Worm (Caenorhabditis elegans) whole organism, L1 larva: ENCODE data around the gene sqt-2.
A peak's percentile ranks its signal among the peaks of the same experiment; 100 is the strongest.

Experiments used
- C16A3.4 ChIP-seq: fragments of 150-350 bp; optimal IDR thresholded peaks from 2 replicates; lab custom pipeline; 2014; ENCODE audit warnings: missing biosample characterization, missing genetic modification characterization
- Y116A8C.19 ChIP-seq: sonication (generic microtip); optimal IDR thresholded peaks from 2 replicates; lab custom pipeline; 2016; ENCODE audit warnings: missing compliant biosample characterization, missing genetic modification characterization, borderline replicate concordance
- aha-1 ChIP-seq: fragments of 150-350 bp; optimal IDR thresholded peaks from 2 replicates; lab custom pipeline; 2014; ENCODE audit warnings: missing biosample characterization, missing genetic modification characterization
- blmp-1 ChIP-seq: fragments of 150-350 bp; optimal IDR thresholded peaks from 2 replicates; lab custom pipeline; 2014; ENCODE audit warnings: missing biosample characterization, missing genetic modification characterization
- ceh-63 ChIP-seq: fragments of 200-800 bp; sonication (Bioruptor generic); optimal IDR thresholded peaks from 2 replicates; lab custom pipeline; 2018; ENCODE audit warnings: mild to moderate bottlenecking, missing genetic modification characterization, missing compliant biosample characterization
- ceh-82 ChIP-seq, 3 experiments: fragments of 150-350 bp in 1 of 3; sonication (generic microtip) in 2 of 3; optimal IDR thresholded peaks; 2 replicates each; lab custom pipeline; 2014 to 2017; ENCODE audit warnings: missing biosample characterization in 3 of 3, missing genetic modification characterization in 3 of 3
- ceh-90 ChIP-seq: sonication (generic microtip); optimal IDR thresholded peaks from 2 replicates; lab custom pipeline; 2016; ENCODE audit warnings: missing genetic modification characterization, missing compliant biosample characterization
- ces-1 ChIP-seq: fragments of 150-350 bp; optimal IDR thresholded peaks from 2 replicates; lab custom pipeline; 2014; ENCODE audit warnings: missing biosample characterization, missing genetic modification reagents, missing genetic modification characterization
- dsc-1 ChIP-seq: sonication (generic microtip); optimal IDR thresholded peaks from 2 replicates; lab custom pipeline; 2016; ENCODE audit warnings: mild to moderate bottlenecking, missing genetic modification characterization, missing compliant biosample characterization
- elt-3 ChIP-seq, 6 experiments: fragments of 150-350 bp in 1 of 6; sonication (generic microtip); optimal IDR thresholded peaks; 2 replicates each; lab custom pipeline; 2017 to 2018; ENCODE audit warnings: missing biosample characterization in 6 of 6, missing genetic modification characterization in 6 of 6, inconsistent platforms in 1 of 6
- fkh-10 ChIP-seq: sonication (generic microtip); optimal IDR thresholded peaks from 2 replicates; lab custom pipeline; 2017; ENCODE audit warnings: missing biosample characterization, missing genetic modification reagents, missing genetic modification characterization
- fkh-4 ChIP-seq: sonication (generic microtip); optimal IDR thresholded peaks from 2 replicates; lab custom pipeline; 2016; ENCODE audit warnings: missing compliant biosample characterization, missing genetic modification characterization, borderline replicate concordance
- fkh-8 ChIP-seq: sonication (generic microtip); optimal IDR thresholded peaks from 2 replicates; lab custom pipeline; 2016; ENCODE audit warnings: mild to moderate bottlenecking, missing genetic modification characterization, missing compliant biosample characterization
- grh-1 ChIP-seq: fragments of 200-800 bp; sonication (Bioruptor generic); IDR thresholded peaks from 2 replicates; pipeline ENCODE4 v1.3.6; 2022; ENCODE audit warnings: missing genetic modification reagents, missing genetic modification characterization, missing compliant biosample characterization
- lin-14 ChIP-seq: fragments of 200-800 bp; sonication (Bioruptor generic); optimal IDR thresholded peaks from 2 replicates; lab custom pipeline; 2018; ENCODE audit warnings: mild to moderate bottlenecking, missing genetic modification characterization, moderate library complexity, missing compliant biosample characterization
- lin-39 ChIP-seq: fragments of 150-350 bp; optimal IDR thresholded peaks from 2 replicates; lab custom pipeline; 2014; ENCODE audit warnings: missing biosample characterization, missing genetic modification reagents, missing genetic modification characterization
- lir-3 ChIP-seq: sonication (generic microtip); optimal IDR thresholded peaks from 2 replicates; lab custom pipeline; 2016; ENCODE audit warnings: mild to moderate bottlenecking, missing genetic modification characterization, moderate library complexity, missing compliant biosample characterization; ENCODE audit not compliant: poor library complexity
- lsy-2 ChIP-seq, 2 experiments: fragments of 150-350 bp; optimal IDR thresholded peaks; 2 replicates each; lab custom pipeline; 2014; ENCODE audit warnings: missing biosample characterization in 2 of 2, missing genetic modification characterization in 2 of 2
- mef-2 ChIP-seq: fragments of 150-350 bp; optimal IDR thresholded peaks from 2 replicates; lab custom pipeline; 2014; ENCODE audit warnings: missing biosample characterization, missing genetic modification characterization
- nhr-20 ChIP-seq: sonication (generic microtip); optimal IDR thresholded peaks from 2 replicates; lab custom pipeline; 2016; ENCODE audit warnings: mild to moderate bottlenecking, missing genetic modification characterization, missing compliant biosample characterization
- nhr-28 ChIP-seq: fragments of 150-350 bp; optimal IDR thresholded peaks from 2 replicates; lab custom pipeline; 2014; ENCODE audit warnings: missing biosample characterization, missing genetic modification characterization
- nhr-47 ChIP-seq: sonication (generic microtip); optimal IDR thresholded peaks from 2 replicates; lab custom pipeline; 2016; ENCODE audit warnings: mild to moderate bottlenecking, missing genetic modification characterization, moderate library complexity, missing compliant biosample characterization
- nhr-77 ChIP-seq: fragments of 150-350 bp; optimal IDR thresholded peaks from 2 replicates; lab custom pipeline; 2014; ENCODE audit warnings: missing biosample characterization, missing genetic modification characterization
- nhr-84 ChIP-seq: sonication (generic microtip); optimal IDR thresholded peaks from 2 replicates; lab custom pipeline; 2017; ENCODE audit warnings: missing biosample characterization, missing genetic modification characterization
- pax-3 ChIP-seq: fragments of 200-800 bp; sonication (Bioruptor generic); optimal IDR thresholded peaks from 2 replicates; lab custom pipeline; 2018; ENCODE audit warnings: mild to moderate bottlenecking, missing genetic modification characterization, moderate library complexity, missing compliant biosample characterization
- pqm-1 ChIP-seq: sonication (generic microtip); optimal IDR thresholded peaks from 3 replicates; lab custom pipeline; 2017; ENCODE audit warnings: missing biosample characterization, missing genetic modification characterization
- rnt-1 ChIP-seq: sonication (generic microtip); optimal IDR thresholded peaks from 2 replicates; lab custom pipeline; 2016; ENCODE audit warnings: mild to moderate bottlenecking, missing genetic modification characterization, moderate library complexity, missing compliant biosample characterization
- sup-37 ChIP-seq: fragments of 200-800 bp; sonication (Bioruptor generic); optimal IDR thresholded peaks from 2 replicates; lab custom pipeline; 2018; ENCODE audit warnings: mild to moderate bottlenecking, missing genetic modification characterization, missing compliant biosample characterization
- tlp-1 ChIP-seq: fragments of 150-350 bp; optimal IDR thresholded peaks from 2 replicates; lab custom pipeline; 2014; ENCODE audit warnings: missing biosample characterization, missing genetic modification characterization
- unc-62 ChIP-seq: fragments of 150-350 bp; optimal IDR thresholded peaks from 2 replicates; lab custom pipeline; 2014; ENCODE audit warnings: missing biosample characterization, missing genetic modification reagents, missing genetic modification characterization
- unc-86 ChIP-seq: sonication (generic microtip); optimal IDR thresholded peaks from 2 replicates; lab custom pipeline; 2016; ENCODE audit warnings: missing genetic modification characterization, missing compliant biosample characterization
- unc-98 ChIP-seq: fragments of 200-800 bp; sonication (Bioruptor generic); IDR thresholded peaks from 2 replicates; pipeline ENCODE4 v1.3.6; 2022; ENCODE audit warnings: missing genetic modification characterization, missing compliant biosample characterization
- vab-15 ChIP-seq: sonication (generic microtip); optimal IDR thresholded peaks from 2 replicates; lab custom pipeline; 2017; ENCODE audit warnings: missing genotype, mild to moderate bottlenecking, missing genetic modification characterization, missing compliant biosample characterization
- xbp-1 ChIP-seq: sonication (generic microtip); optimal IDR thresholded peaks from 2 replicates; lab custom pipeline; 2016; ENCODE audit warnings: missing genetic modification characterization, missing compliant biosample characterization
- zip-4 ChIP-seq: fragments of 200-800 bp; sonication (Bioruptor generic); optimal IDR thresholded peaks from 2 replicates; lab custom pipeline; 2018; ENCODE audit warnings: mild to moderate bottlenecking, missing genetic modification characterization, moderate library complexity, missing compliant biosample characterization
- ztf-4 ChIP-seq: fragments of 150-350 bp; optimal IDR thresholded peaks from 2 replicates; lab custom pipeline; 2014; ENCODE audit warnings: missing biosample characterization, missing genetic modification characterization

sqt-2 gene

DNA sequence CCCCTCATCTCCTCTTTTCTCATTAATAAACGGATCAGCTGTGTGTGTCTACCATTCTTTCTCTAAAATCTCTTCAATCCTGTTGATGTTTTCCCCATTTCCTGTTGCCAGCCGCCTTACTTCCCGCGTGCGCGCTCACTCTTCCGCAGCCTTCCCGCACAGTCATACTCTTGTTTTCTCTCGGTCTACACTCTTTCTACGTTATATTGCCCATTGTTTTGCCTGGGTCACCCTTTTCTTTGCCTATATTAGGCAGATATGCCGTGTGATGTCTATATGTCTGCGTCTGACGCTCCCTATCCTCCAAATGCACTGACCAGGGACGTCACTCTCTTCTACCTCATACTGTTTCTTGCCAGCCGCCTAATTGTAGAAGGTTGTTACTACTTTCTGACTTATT is 43.2 kb downstream of the sqt-2 start (continued):
- peak; percentile 21 for TF ChIP-seq ztf-4 (tag; lab: Kevin White, UChicago)

ce11 chrII:67663-68062 is 44.5 kb downstream of the sqt-2 start:
- TF ChIP-seq lir-3 (no peak), C16A3.4 (no peak), ceh-63 (no peak), sup-37 (no peak), nhr-77 (no peak), fkh-4 (tag; lab: Kevin White, UChicago) (no peak), unc-98 (GFP tag; lab: Robert Waterston, UW) (no peak), lin-39 (tag; lab: Kevin White, UChicago) (no peak)

DNA sequence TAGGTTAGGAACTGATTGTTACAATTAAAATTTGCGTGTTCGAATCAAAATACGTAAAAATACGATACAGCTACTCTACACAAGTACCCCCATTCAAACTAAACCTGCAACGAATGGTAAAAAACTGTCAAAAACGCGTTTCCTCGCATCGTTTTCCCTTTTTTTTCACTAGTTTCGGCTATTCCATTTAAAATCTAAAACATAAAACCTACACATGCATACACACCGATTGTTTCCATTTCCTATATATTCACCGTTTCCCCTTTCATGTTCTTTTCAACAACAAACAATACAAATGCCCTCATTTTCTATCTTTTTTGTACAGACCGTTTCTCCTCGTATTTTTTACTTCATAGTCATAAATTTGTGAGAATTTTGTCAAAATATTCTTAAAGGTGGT is 45.6 kb downstream of the sqt-2 start:
- TF ChIP-seq blmp-1: peak; percentile 72
- no peak for TF ChIP-seq C16A3.4

ce11 chrII:69354-69753 is 46.2 kb downstream of the sqt-2 start, which contains the start of gene egl-26:
Gene egl-26 (plus strand): TSS chrII:69654.
- no peak for TF ChIP-seq Y116A8C.19 (tag; lab: Kevin White, UChicago)
- no peak for TF ChIP-seq C16A3.4
- no peak for TF ChIP-seq unc-86
- no peak for TF ChIP-seq fkh-4 (tag; lab: Kevin White, UChicago)
- no peak for TF ChIP-seq pqm-1 (tag; lab: Kevin White, UChicago)
- no peak for TF ChIP-seq tlp-1 (tag; lab: Kevin White, UChicago)
- TF ChIP-seq rnt-1: no peak
- no peak for TF ChIP-seq nhr-84 (tag; lab: Kevin White, UChicago)
- no peak for TF ChIP-seq nhr-47 (tag; lab: Kevin White, UChicago)
- TF ChIP-seq ceh-90 (tag; lab: Kevin White, UChicago): no peak
- TF ChIP-seq fkh-8: no peak
- no peak for TF ChIP-seq zip-4 (GFP tag; lab: Kevin White, UChicago)
- TF ChIP-seq aha-1 (tag; lab: Kevin White, UChicago): no peak
- TF ChIP-seq dsc-1 (tag; lab: Kevin White, UChicago): no peak
- TF ChIP-seq nhr-20: no peak
- TF ChIP-seq ztf-4 (tag; lab: Kevin White, UChicago): no peak
- no peak for TF ChIP-seq ceh-82 (tag; optimal IDR thresholded peaks at IDR 0.05; lab: Kevin White, UChicago)
- no peak for TF ChIP-seq vab-15 (tag; lab: Kevin White, UChicago)
- TF ChIP-seq elt-3 (tag; optimal IDR thresholded peaks at IDR 0.05; lab: Kevin White, UChicago): no peak

DNA sequence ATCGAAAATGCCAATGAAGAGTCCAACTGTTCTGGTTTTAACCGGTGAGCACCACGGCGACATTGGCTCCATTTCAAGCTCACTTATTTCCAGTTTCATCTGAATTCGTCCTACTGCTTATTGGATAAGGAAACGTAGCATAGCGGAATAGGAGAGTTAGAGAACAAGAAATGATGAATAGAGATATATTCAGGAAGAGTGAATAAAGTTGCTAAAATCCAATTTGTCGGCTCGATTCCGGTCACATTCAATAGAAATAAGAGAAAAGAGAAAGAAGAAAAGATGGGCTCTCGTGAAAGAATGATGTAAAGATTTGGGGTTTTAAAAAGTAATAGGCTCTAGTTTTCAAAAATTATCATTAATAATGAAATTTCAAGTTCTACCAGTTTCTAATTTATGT is 50.2 kb downstream of the sqt-2 start:
- TF ChIP-seq mef-2 (tag; lab: Kevin White, UChicago) (no peak), unc-62 (GFP tag; lab: Kevin White, UChicago) (no peak), pax-3 (tag; lab: Kevin White, UChicago) (no peak), vab-15 (tag; lab: Kevin White, UChicago) (no peak), xbp-1 (tag; lab: Kevin White, UChicago) (peak; percentile 19), ces-1 (peak; percentile 59), grh-1 (GFP tag; lab: Robert Waterston, UW) (no peak), lsy-2 (tag; optimal IDR thresholded peaks at IDR 0.05; lab: Kevin White, UChicago) (no peak), lin-14 (GFP tag; lab: Kevin White, UChicago) (peak; percentile 61), nhr-28 (tag; lab: Kevin White, UChicago) (no peak), fkh-10 (GFP tag; lab: Kevin White, UChicago) (peak; percentile 83)
- TF ChIP-seq, all 84 proteins: peak for 4
